Fruit fly (Drosophila melanogaster) whole organism, prepupa: ENCODE results near the gene CG15530.

ENCODE experiments used
- Blimp-1 ChIP-seq: fragments of 200-800 bp; sonication (Bioruptor generic); optimal IDR thresholded peaks from 3 replicates; lab custom pipeline; 2017; ENCODE audit warnings: missing biosample characterization, missing genetic modification characterization, mild to moderate bottlenecking, moderate library complexity, missing genetic modification reagents
- CG11902 ChIP-seq: fragments of 200-800 bp; sonication (Bioruptor generic); optimal IDR thresholded peaks from 3 replicates; lab custom pipeline; 2016; ENCODE audit warnings: missing biosample characterization, missing genetic modification characterization
- CG1621 ChIP-seq: fragments of 200-800 bp; sonication (Bioruptor generic); optimal IDR thresholded peaks from 3 replicates; lab custom pipeline; 2018; ENCODE audit warnings: missing biosample characterization, mild to moderate bottlenecking, missing genetic modification characterization
- CG31627 ChIP-seq: fragments of 200-800 bp; sonication (Bioruptor generic); optimal IDR thresholded peaks from 3 replicates; lab custom pipeline; 2016; ENCODE audit warnings: missing biosample characterization, missing genetic modification characterization
- CG3919 ChIP-seq: fragments of 200-800 bp; sonication (Bioruptor generic); optimal IDR thresholded peaks from 3 replicates; lab custom pipeline; 2016; ENCODE audit warnings: missing biosample characterization, missing genetic modification characterization
- CG4318 ChIP-seq: fragments of 200-800 bp; sonication (Bioruptor generic); optimal IDR thresholded peaks from 3 replicates; lab custom pipeline; 2017; ENCODE audit warnings: missing biosample characterization, mild to moderate bottlenecking, missing genetic modification characterization
- CG6792 ChIP-seq: fragments of 200-800 bp; sonication (Bioruptor generic); optimal IDR thresholded peaks from 3 replicates; lab custom pipeline; 2016; ENCODE audit warnings: missing biosample characterization, missing genetic modification characterization
- CG6854 ChIP-seq: fragments of 200-800 bp; sonication (Bioruptor generic); optimal IDR thresholded peaks from 2 replicates; lab custom pipeline; 2017; ENCODE audit warnings: missing biosample characterization, mild to moderate bottlenecking, missing genetic modification characterization
- CG7368 ChIP-seq: fragments of 200-800 bp; sonication (Bioruptor generic); optimal IDR thresholded peaks from 3 replicates; lab custom pipeline; 2016; ENCODE audit warnings: missing biosample characterization, missing genetic modification characterization
- CG8319 ChIP-seq: fragments of 200-800 bp; sonication (Bioruptor generic); optimal IDR thresholded peaks from 3 replicates; lab custom pipeline; 2016; ENCODE audit warnings: missing biosample characterization, missing genetic modification characterization
- CG8632 ChIP-seq: fragments of 200-800 bp; sonication (Bioruptor generic); optimal IDR thresholded peaks from 3 replicates; lab custom pipeline; 2016; ENCODE audit warnings: missing biosample characterization, missing genetic modification characterization
- Eip75B ChIP-seq: fragments of 200-800 bp; sonication (Bioruptor generic); optimal IDR thresholded peaks from 3 replicates; lab custom pipeline; 2016; ENCODE audit warnings: missing biosample characterization, missing genetic modification characterization
- Eip78C ChIP-seq: fragments of 200-800 bp; sonication (Bioruptor generic); peaks from one replicate; lab custom pipeline; 2016; ENCODE audit warnings: missing biosample characterization, missing genetic modification characterization
- Eip93F ChIP-seq: fragments of 200-800 bp; sonication (Bioruptor generic); optimal IDR thresholded peaks from 2 replicates; lab custom pipeline; 2016; ENCODE audit warnings: missing biosample characterization, mild to moderate bottlenecking, missing genetic modification characterization
- Ets96B ChIP-seq: fragments of 200-800 bp; optimal IDR thresholded peaks from 2 replicates; lab custom pipeline; 2019; ENCODE audit warnings: missing biosample characterization, mild to moderate bottlenecking, missing genetic modification characterization, moderate library complexity
- Hr39 ChIP-seq: fragments of 200-800 bp; sonication (Bioruptor generic); optimal IDR thresholded peaks from 2 replicates; lab custom pipeline; 2016; ENCODE audit warnings: missing biosample characterization, missing genetic modification characterization
- Hr4 ChIP-seq: fragments of 200-800 bp; sonication (Bioruptor generic); optimal IDR thresholded peaks from 3 replicates; lab custom pipeline; 2016; ENCODE audit warnings: missing biosample characterization, missing genetic modification characterization
- Met ChIP-seq: fragments of 200-800 bp; sonication (Bioruptor generic); optimal IDR thresholded peaks from 3 replicates; lab custom pipeline; 2016; ENCODE audit warnings: missing biosample characterization, missing genetic modification characterization
- OdsH ChIP-seq: fragments of 200-800 bp; sonication (Bioruptor generic); optimal IDR thresholded peaks from 3 replicates; lab custom pipeline; 2016; ENCODE audit warnings: missing biosample characterization, missing genetic modification characterization
- Smox ChIP-seq: fragments of 200-800 bp; sonication (Bioruptor generic); optimal IDR thresholded peaks from 3 replicates; lab custom pipeline; 2016; ENCODE audit warnings: missing biosample characterization, missing genetic modification characterization
- Sox14 ChIP-seq: fragments of 200-800 bp; sonication (Bioruptor generic); optimal IDR thresholded peaks from 3 replicates; lab custom pipeline; 2016; ENCODE audit warnings: missing biosample characterization, missing genetic modification characterization
- Sox15 ChIP-seq: fragments of 200-800 bp; sonication (Bioruptor generic); optimal IDR thresholded peaks from 3 replicates; lab custom pipeline; 2016; ENCODE audit warnings: missing biosample characterization, missing genetic modification characterization
- achi ChIP-seq: fragments of 200-800 bp; sonication (Bioruptor generic); optimal IDR thresholded peaks from 3 replicates; lab custom pipeline; 2016; ENCODE audit warnings: missing biosample characterization, missing genetic modification characterization
- esn ChIP-seq: fragments of 200-800 bp; sonication (Bioruptor generic); optimal IDR thresholded peaks from 2 replicates; lab custom pipeline; 2016; ENCODE audit warnings: missing biosample characterization, mild to moderate bottlenecking, missing genetic modification characterization, moderate library complexity
- fd59A ChIP-seq: fragments of 200-800 bp; sonication (Bioruptor generic); optimal IDR thresholded peaks from 2 replicates; lab custom pipeline; 2017; ENCODE audit warnings: missing biosample characterization, mild to moderate bottlenecking, missing genetic modification characterization, missing genetic modification reagents
- fd85E ChIP-seq: fragments of 200-800 bp; sonication (Bioruptor generic); optimal IDR thresholded peaks from 3 replicates; lab custom pipeline; 2016; ENCODE audit warnings: missing biosample characterization, missing genetic modification characterization
- lz ChIP-seq: fragments of 200-800 bp; sonication (Bioruptor generic); optimal IDR thresholded peaks from 3 replicates; lab custom pipeline; 2016; ENCODE audit warnings: missing biosample characterization, missing genetic modification characterization
- spab ChIP-seq: fragments of 200-800 bp; sonication (Bioruptor generic); optimal IDR thresholded peaks from 2 replicates; lab custom pipeline; 2017; ENCODE audit warnings: missing biosample characterization, mild to moderate bottlenecking, missing genetic modification characterization, missing genetic modification reagents
- ss ChIP-seq, 2 experiments: fragments of 200-800 bp; sonication (Bioruptor generic); optimal IDR thresholded peaks; 2 replicates in 1 of 2; 3 replicates in 1 of 2; lab custom pipeline; 2017 to 2018; ENCODE audit warnings: mild to moderate bottlenecking in 2 of 2, missing biosample characterization in 2 of 2, missing genetic modification characterization in 2 of 2, moderate library complexity in 1 of 2
- svp ChIP-seq: fragments of 200-800 bp; sonication (Bioruptor generic); peaks from one replicate; lab custom pipeline; 2016; ENCODE audit warnings: missing biosample characterization, missing genetic modification characterization
- topi ChIP-seq: fragments of 200-800 bp; sonication (Bioruptor generic); optimal IDR thresholded peaks from 3 replicates; lab custom pipeline; 2016; ENCODE audit warnings: missing biosample characterization, missing genetic modification characterization

The CG15530 gene

DNA sequence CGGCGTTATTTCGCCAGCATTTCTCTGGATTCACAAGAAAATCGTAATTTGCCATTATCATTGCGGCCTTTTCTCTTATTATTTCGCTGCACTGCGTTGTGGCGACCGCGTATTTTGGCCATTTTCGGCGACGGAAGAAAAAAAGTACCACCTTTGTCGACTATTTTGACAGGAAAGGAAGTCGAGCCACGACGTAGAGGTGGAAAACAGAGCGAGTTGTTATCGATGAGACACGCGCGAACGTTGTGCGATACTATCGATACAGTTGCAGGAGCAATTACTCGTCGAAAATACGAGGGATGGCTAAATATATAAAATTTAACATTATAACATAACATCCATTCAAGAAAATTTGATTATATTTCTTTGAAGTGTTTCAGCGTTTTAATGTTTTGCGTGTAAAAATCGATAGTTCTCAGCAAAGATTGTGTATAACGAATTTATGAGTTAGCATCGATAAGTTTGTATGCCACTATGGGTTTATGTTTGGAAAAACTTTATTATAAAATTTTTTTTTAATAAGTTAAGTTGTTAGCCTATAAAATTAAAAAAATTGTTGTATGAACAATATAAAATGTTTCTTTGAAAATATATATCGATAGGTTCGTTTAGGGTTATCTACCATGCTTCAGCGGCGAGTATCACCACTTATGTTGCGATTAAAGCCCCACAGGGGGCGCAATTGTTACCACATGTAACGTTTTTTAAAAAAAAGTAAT, 31.2 kb downstream of the CG15530 start, which contains the start of gene RpS7 (continued):
- peak; percentile 84 for TF ChIP-seq svp
- TF ChIP-seq CG31627 = peak; percentile 47
- peak; percentile 34 for TF ChIP-seq Hr39
- TF ChIP-seq CG4318 (GFP tag; lab: Kevin White, UChicago) = no peak
- TF ChIP-seq CG6792 (GFP tag; lab: Kevin White, UChicago) = peak; percentile 35
- peak; percentile 39 for TF ChIP-seq Ets96B (tag; lab: Kevin White, UChicago)
- peak; percentile 61 for TF ChIP-seq CG8319 (GFP tag; lab: Kevin White, UChicago)
- peak; percentile 54 for TF ChIP-seq OdsH (GFP tag; lab: Kevin White, UChicago)
- peak; percentile 60 for TF ChIP-seq CG1621
- TF ChIP-seq Met (GFP tag; lab: Kevin White, UChicago) = peak; percentile 59

DNA sequence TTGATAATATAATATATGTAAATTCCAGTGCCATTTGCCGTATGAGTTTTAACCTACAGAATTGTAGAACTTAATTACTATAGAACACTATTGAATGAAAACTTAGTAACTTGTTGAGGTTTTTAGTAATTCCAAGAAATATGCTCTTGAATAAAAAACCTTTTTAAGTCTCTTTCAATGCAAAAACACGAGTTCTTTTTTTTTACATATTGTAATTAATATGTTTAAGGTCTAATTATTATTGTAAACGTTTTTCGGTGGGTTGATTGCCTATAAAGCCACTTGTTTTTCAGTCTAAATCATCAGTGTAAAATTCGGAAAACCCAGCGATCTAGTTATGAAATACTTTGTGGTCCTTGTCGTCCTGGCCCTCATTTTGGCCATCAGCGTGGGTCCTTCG, 32.0 kb downstream of the CG15530 start, which contains the start of gene Anp:
Gene Anp (plus strand): TSS at position 301 of the 400 bp plus-strand sequence.
- TF ChIP-seq Sox14 (GFP tag; lab: Kevin White, UChicago) = no peak
- no peak for TF ChIP-seq lz (GFP tag; lab: Kevin White, UChicago)
- no peak for TF ChIP-seq Met (GFP tag; lab: Kevin White, UChicago)
- no peak for TF ChIP-seq CG7368 (GFP tag; lab: Kevin White, UChicago)
- no peak for TF ChIP-seq Hr4
- no peak for TF ChIP-seq CG6792 (GFP tag; lab: Kevin White, UChicago)
- no peak for TF ChIP-seq CG11902 (GFP tag; lab: Kevin White, UChicago)
- TF ChIP-seq fd85E (GFP tag; lab: Kevin White, UChicago) = no peak
- TF ChIP-seq Eip93F (GFP tag; lab: Kevin White, UChicago) = no peak
- TF ChIP-seq esn (GFP tag; lab: Kevin White, UChicago) = no peak
- TF ChIP-seq CG3919 (GFP tag; lab: Kevin White, UChicago) = no peak
- no peak for TF ChIP-seq Blimp-1 (GFP tag; lab: Kevin White, UChicago)
- TF ChIP-seq achi (GFP tag; lab: Kevin White, UChicago) = no peak
- TF ChIP-seq ss (GFP tag; optimal IDR thresholded peaks at IDR 0.05; lab: Kevin White, UChicago) = no peak
- no peak for TF ChIP-seq Sox15
- no peak for TF ChIP-seq CG6854 (GFP tag; lab: Kevin White, UChicago)

dm6 chr3R:30210560-30210959, 32.9 kb downstream of the CG15530 start, which contains the start of gene CecA1:
CecA1 (plus strand) TSS chr3R:30210874.
- TF ChIP-seq achi (GFP tag; lab: Kevin White, UChicago) (no peak), topi (GFP tag; lab: Kevin White, UChicago) (no peak), svp (peak; percentile 71)
- TF ChIP-seq, all 60 proteins: peak for 1

dm6 chr3R:30211856-30212255, 34.2 kb downstream of the CG15530 start, which contains the start of gene CecA2:
CecA2 (plus strand) TSS chr3R:30212156.
- TF ChIP-seq CG8632 = no peak
- TF ChIP-seq OdsH (GFP tag; lab: Kevin White, UChicago) = no peak
- TF ChIP-seq fd85E (GFP tag; lab: Kevin White, UChicago) = no peak
- no peak for TF ChIP-seq lz (GFP tag; lab: Kevin White, UChicago)
- TF ChIP-seq spab (GFP tag; lab: Kevin White, UChicago) = no peak
- TF ChIP-seq topi (GFP tag; lab: Kevin White, UChicago) = no peak
- TF ChIP-seq esn (GFP tag; lab: Kevin White, UChicago) = no peak
- no peak for TF ChIP-seq Eip75B
- no peak for TF ChIP-seq Sox15
- TF ChIP-seq CG11902 (GFP tag; lab: Kevin White, UChicago) = no peak
- TF ChIP-seq fd59A (GFP tag; lab: Kevin White, UChicago) = no peak
- no peak for TF ChIP-seq Eip93F (GFP tag; lab: Kevin White, UChicago)
- no peak for TF ChIP-seq Smox (GFP tag; lab: Kevin White, UChicago)
- no peak for TF ChIP-seq Eip78C (GFP tag; lab: Kevin White, UChicago)

DNA sequence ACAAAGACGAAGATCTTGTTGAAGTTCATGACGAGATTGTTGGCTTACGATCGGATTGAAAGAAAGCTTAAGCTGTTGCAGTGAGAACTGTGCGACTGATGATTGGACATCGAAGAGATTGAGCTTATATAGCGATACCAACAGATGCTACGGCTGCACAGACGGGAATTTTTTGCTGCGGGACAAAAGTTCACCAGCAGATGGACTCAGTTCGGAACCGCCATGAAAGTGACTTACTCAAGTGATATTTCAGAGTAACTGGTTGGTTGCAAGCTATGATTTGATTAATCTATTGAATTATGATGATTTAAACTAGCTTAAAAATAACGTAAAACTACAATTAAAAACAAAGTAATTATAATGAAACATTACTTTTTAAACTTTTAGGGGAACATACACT, 36.0 kb downstream of the CG15530 start, which contains the start of gene CecB:
Gene CecB (minus strand): TSS at position 101 of the 400 bp plus-strand sequence.
- peak; percentile 68 for TF ChIP-seq svp
- no peak for TF ChIP-seq CG1621
